Fruit fly (Drosophila melanogaster) whole organism, embryonic: Measurements from ENCODE around the gene Dic61B.

Experiments used
- Abd-B ChIP-seq: fragments of 200-800 bp; sonication (Bioruptor generic); optimal IDR thresholded peaks from 2 replicates; lab custom pipeline; 2018; ENCODE audit warnings: missing biosample characterization, mild to moderate bottlenecking, missing genetic modification characterization, moderate library complexity
- Atf-2 ChIP-seq: fragments of 200-800 bp; sonication (Bioruptor generic); optimal IDR thresholded peaks from 2 replicates; lab custom pipeline; 2016; ENCODE audit warnings: missing biosample characterization, missing genetic modification characterization
- B-H1 ChIP-seq: fragments of 200-800 bp; sonication (Bioruptor generic); IDR thresholded peaks from 3 replicates; pipeline ENCODE4 v1.3.6; 2022; ENCODE audit warnings: missing biosample characterization, missing genetic modification characterization
- BEAF-32 ChIP-seq: fragments of 200-800 bp; sonication (Bioruptor generic); optimal IDR thresholded peaks from 3 replicates; lab custom pipeline; 2017; ENCODE audit warnings: missing biosample characterization, missing genetic modification characterization, mild to moderate bottlenecking, moderate library complexity, missing genetic modification reagents
- BtbVII ChIP-seq: fragments of 200-800 bp; sonication (Bioruptor generic); optimal IDR thresholded peaks from 3 replicates; lab custom pipeline; 2017; ENCODE audit warnings: missing biosample characterization, mild to moderate bottlenecking, missing genetic modification characterization
- CG1024 ChIP-seq: fragments of 200-800 bp; sonication (Bioruptor generic); IDR thresholded peaks from 2 replicates; pipeline ENCODE4 v1.3.6; 2022; ENCODE audit warnings: missing biosample characterization, missing genetic modification characterization
- CG10267 ChIP-seq: fragments of 200-800 bp; sonication (Bioruptor generic); optimal IDR thresholded peaks from 2 replicates; lab custom pipeline; 2018; ENCODE audit warnings: missing biosample characterization, mild to moderate bottlenecking, missing genetic modification characterization, moderate library complexity
- CG11456 ChIP-seq: fragments of 200-800 bp; sonication (Bioruptor generic); IDR thresholded peaks from 3 replicates; pipeline ENCODE4 v1.3.6; 2022; ENCODE audit warnings: missing biosample characterization, missing genetic modification characterization
- CG11695 ChIP-seq: fragments of 200-800 bp; sonication (Bioruptor generic); IDR thresholded peaks from 3 replicates; pipeline ENCODE4 v1.3.6; 2022; ENCODE audit warnings: missing biosample characterization, missing genetic modification characterization
- CG14667 ChIP-seq: fragments of 200-800 bp; sonication (Bioruptor generic); IDR thresholded peaks from 2 replicates; pipeline ENCODE4 v1.3.6; 2022; ENCODE audit warnings: missing biosample characterization, missing genetic modification characterization
- CG14860 ChIP-seq: fragments of 200-800 bp; sonication (Bioruptor generic); IDR thresholded peaks from 3 replicates; pipeline ENCODE4 v1.3.6; 2022; ENCODE audit warnings: missing biosample characterization, missing genetic modification characterization; ENCODE audit not compliant: partially characterized antibody
- CG15269 ChIP-seq: fragments of 200-800 bp; sonication (Bioruptor generic); optimal IDR thresholded peaks from 2 replicates; lab custom pipeline; 2018; ENCODE audit warnings: missing biosample characterization, mild to moderate bottlenecking, missing genetic modification characterization, moderate library complexity
- CG15479 ChIP-seq: fragments of 200-800 bp; sonication (Bioruptor generic); optimal IDR thresholded peaks from 3 replicates; lab custom pipeline; 2019; ENCODE audit warnings: missing biosample characterization, mild to moderate bottlenecking, missing genetic modification characterization, moderate library complexity
- CG17912 ChIP-seq: fragments of 200-800 bp; sonication (Bioruptor generic); optimal IDR thresholded peaks from 2 replicates; lab custom pipeline; 2018; ENCODE audit warnings: missing biosample characterization, mild to moderate bottlenecking, missing genetic modification characterization
- CG1832 ChIP-seq: fragments of 200-800 bp; sonication (Bioruptor generic); optimal IDR thresholded peaks from 2 replicates; lab custom pipeline; 2017; ENCODE audit warnings: missing biosample characterization, mild to moderate bottlenecking, missing genetic modification characterization, inconsistent platforms
- CG30431 ChIP-seq: fragments of 200-800 bp; sonication (Bioruptor generic); optimal IDR thresholded peaks from 2 replicates; lab custom pipeline; 2017; ENCODE audit warnings: missing biosample characterization, missing genetic modification characterization
- CG34422 ChIP-seq: fragments of 200-800 bp; sonication (Bioruptor generic); IDR thresholded peaks from 3 replicates; pipeline ENCODE4 v1.3.6; 2022; ENCODE audit warnings: missing biosample characterization, missing genetic modification characterization
- CG4282 ChIP-seq: fragments of 200-800 bp; sonication (Bioruptor generic); optimal IDR thresholded peaks from 2 replicates; lab custom pipeline; 2016; ENCODE audit warnings: missing biosample characterization, missing genetic modification characterization
- CG4730 ChIP-seq: fragments of 200-800 bp; sonication (Bioruptor generic); IDR thresholded peaks from 2 replicates; pipeline ENCODE4 v1.3.6; 2022; ENCODE audit warnings: missing biosample characterization, missing genetic modification characterization
- CG6654 ChIP-seq: fragments of 200-800 bp; sonication (Bioruptor generic); optimal IDR thresholded peaks from 2 replicates; lab custom pipeline; 2017; ENCODE audit warnings: missing biosample characterization, mild to moderate bottlenecking, missing genetic modification characterization
- CG6689 ChIP-seq: fragments of 200-800 bp; sonication (Bioruptor generic); IDR thresholded peaks from 2 replicates; pipeline ENCODE4 v1.3.6; 2022; ENCODE audit warnings: missing biosample characterization, missing genetic modification characterization
- CG6791 ChIP-seq: fragments of 200-800 bp; sonication (Bioruptor generic); IDR thresholded peaks from 3 replicates; pipeline ENCODE4 v1.3.6; 2022; ENCODE audit warnings: missing biosample characterization, missing genetic modification characterization; ENCODE audit not compliant: partially characterized antibody
- CG7357 ChIP-seq: fragments of 200-800 bp; sonication (Bioruptor generic); IDR thresholded peaks from 3 replicates; pipeline ENCODE4 v1.3.6; 2022; ENCODE audit warnings: missing biosample characterization, missing genetic modification characterization
- Chrac-16 ChIP-seq: fragments of 200-800 bp; sonication (Bioruptor generic); optimal IDR thresholded peaks from 3 replicates; lab custom pipeline; 2016; ENCODE audit warnings: missing biosample characterization, missing genetic modification characterization
- Fer3 ChIP-seq: fragments of 200-800 bp; sonication (Bioruptor generic); optimal IDR thresholded peaks from 2 replicates; lab custom pipeline; 2018; ENCODE audit warnings: missing biosample characterization, mild to moderate bottlenecking, missing genetic modification characterization, moderate library complexity
- Lhr ChIP-seq: fragments of 200-800 bp; sonication (Bioruptor generic); optimal IDR thresholded peaks from 3 replicates; lab custom pipeline; 2017; ENCODE audit warnings: mild to moderate bottlenecking, missing biosample characterization, missing genetic modification reagents, missing genetic modification characterization
- PHDP ChIP-seq: fragments of 200-800 bp; sonication (Bioruptor generic); optimal IDR thresholded peaks from 3 replicates; lab custom pipeline; 2018; ENCODE audit warnings: missing biosample characterization, mild to moderate bottlenecking, missing genetic modification characterization, moderate library complexity
- Sry-β ChIP-seq: fragments of 200-800 bp; sonication (Bioruptor generic); optimal IDR thresholded peaks from 2 replicates; lab custom pipeline; 2018; ENCODE audit warnings: missing biosample characterization, mild to moderate bottlenecking, missing genetic modification characterization, moderate library complexity
- cad ChIP-seq: fragments of >200 bp; optimal IDR thresholded peaks from 2 replicates; lab custom pipeline; 2017; ENCODE audit warnings: missing biosample characterization, missing genetic modification characterization
- cas ChIP-seq: fragments of 200-800 bp; sonication (Bioruptor generic); IDR thresholded peaks from 2 replicates; pipeline ENCODE4 v1.3.6; 2022; ENCODE audit warnings: missing biosample characterization, missing genetic modification characterization
- chn ChIP-seq: fragments of 200-800 bp; sonication (Bioruptor generic); optimal IDR thresholded peaks from 2 replicates; lab custom pipeline; 2016; ENCODE audit warnings: missing biosample characterization, missing genetic modification characterization
- corto ChIP-seq: fragments of 200-800 bp; sonication (Bioruptor generic); optimal IDR thresholded peaks from 2 replicates; lab custom pipeline; 2016; ENCODE audit warnings: missing biosample characterization, mild to moderate bottlenecking, missing genetic modification characterization, moderate library complexity
- dan ChIP-seq: fragments of 200-800 bp; sonication (Bioruptor generic); IDR thresholded peaks from 2 replicates; pipeline ENCODE4 v1.3.6; 2022; ENCODE audit warnings: missing biosample characterization, missing genetic modification characterization
- dmrt11E ChIP-seq: fragments of 200-800 bp; sonication (Bioruptor generic); optimal IDR thresholded peaks from 3 replicates; lab custom pipeline; 2018; ENCODE audit warnings: missing biosample characterization, mild to moderate bottlenecking, missing genetic modification characterization, moderate library complexity
- exex ChIP-seq: fragments of 200-800 bp; sonication (Bioruptor generic); optimal IDR thresholded peaks from 4 replicates; lab custom pipeline; 2018; ENCODE audit warnings: missing biosample characterization, mild to moderate bottlenecking, missing genetic modification characterization, moderate library complexity
- fd3F ChIP-seq: fragments of 200-800 bp; sonication (Bioruptor generic); optimal IDR thresholded peaks from 2 replicates; lab custom pipeline; 2018; ENCODE audit warnings: missing biosample characterization, mild to moderate bottlenecking, missing genetic modification characterization, moderate library complexity
- hkb ChIP-seq, 2 experiments: fragments of 200-800 bp in 1 of 2; fragments of >200 bp in 1 of 2; sonication (Bioruptor generic) in 1 of 2; IDR thresholded peaks in 1 of 2; optimal IDR thresholded peaks in 1 of 2; 2 replicates each; pipeline versions ENCODE4 v1.3.6 to Lab custom; 2017 to 2022; ENCODE audit warnings: missing biosample characterization in 1 of 2, missing genetic modification characterization in 1 of 2
- jumu ChIP-seq: fragments of 200-800 bp; sonication (Bioruptor generic); optimal IDR thresholded peaks from 3 replicates; lab custom pipeline; 2016; ENCODE audit warnings: missing biosample characterization, missing genetic modification characterization
- lmd ChIP-seq: fragments of 200-800 bp; sonication (Bioruptor generic); IDR thresholded peaks from 2 replicates; pipeline ENCODE4 v1.3.6; 2022; ENCODE audit warnings: missing biosample characterization, missing genetic modification characterization
- mld ChIP-seq: fragments of 200-800 bp; sonication (Bioruptor generic); IDR thresholded peaks from 3 replicates; pipeline ENCODE4 v1.3.6; 2022; ENCODE audit warnings: missing biosample characterization, missing genetic modification characterization; ENCODE audit not compliant: partially characterized antibody
- peb ChIP-seq: fragments of 200-800 bp; sonication (Bioruptor generic); IDR thresholded peaks from 2 replicates; pipeline ENCODE4 v1.3.6; 2022; ENCODE audit warnings: missing biosample characterization, missing genetic modification characterization
- phol ChIP-seq: fragments of 200-800 bp; sonication (Bioruptor generic); optimal IDR thresholded peaks from 3 replicates; lab custom pipeline; 2018; ENCODE audit warnings: missing biosample characterization, mild to moderate bottlenecking, missing genetic modification characterization, moderate library complexity
- seq ChIP-seq: fragments of 200-800 bp; sonication (Bioruptor generic); IDR thresholded peaks from 2 replicates; pipeline ENCODE4 v1.3.6; 2022; ENCODE audit warnings: missing biosample characterization, missing genetic modification characterization
- slou ChIP-seq: fragments of 200-800 bp; sonication (Bioruptor generic); optimal IDR thresholded peaks from 3 replicates; lab custom pipeline; 2016; ENCODE audit warnings: missing biosample characterization, missing genetic modification characterization
- sqz ChIP-seq: fragments of 200-800 bp; sonication (Bioruptor generic); optimal IDR thresholded peaks from 3 replicates; lab custom pipeline; 2018; ENCODE audit warnings: missing biosample characterization, mild to moderate bottlenecking, missing genetic modification characterization
- tgo ChIP-seq: fragments of 200-800 bp; sonication (Bioruptor generic); IDR thresholded peaks from 3 replicates; pipeline ENCODE4 v1.3.6; 2022; ENCODE audit warnings: missing biosample characterization, missing genetic modification characterization
- unc-4 ChIP-seq: fragments of 200-800 bp; sonication (Bioruptor generic); IDR thresholded peaks from 2 replicates; pipeline ENCODE4 v1.3.6; 2022; ENCODE audit warnings: missing biosample characterization, missing genetic modification characterization; ENCODE audit not compliant: partially characterized antibody
- usp ChIP-seq: fragments of >200 bp; optimal IDR thresholded peaks from 2 replicates; lab custom pipeline; 2017; ENCODE audit warnings: missing biosample characterization, missing genetic modification characterization

Gene Dic61B

DNA sequence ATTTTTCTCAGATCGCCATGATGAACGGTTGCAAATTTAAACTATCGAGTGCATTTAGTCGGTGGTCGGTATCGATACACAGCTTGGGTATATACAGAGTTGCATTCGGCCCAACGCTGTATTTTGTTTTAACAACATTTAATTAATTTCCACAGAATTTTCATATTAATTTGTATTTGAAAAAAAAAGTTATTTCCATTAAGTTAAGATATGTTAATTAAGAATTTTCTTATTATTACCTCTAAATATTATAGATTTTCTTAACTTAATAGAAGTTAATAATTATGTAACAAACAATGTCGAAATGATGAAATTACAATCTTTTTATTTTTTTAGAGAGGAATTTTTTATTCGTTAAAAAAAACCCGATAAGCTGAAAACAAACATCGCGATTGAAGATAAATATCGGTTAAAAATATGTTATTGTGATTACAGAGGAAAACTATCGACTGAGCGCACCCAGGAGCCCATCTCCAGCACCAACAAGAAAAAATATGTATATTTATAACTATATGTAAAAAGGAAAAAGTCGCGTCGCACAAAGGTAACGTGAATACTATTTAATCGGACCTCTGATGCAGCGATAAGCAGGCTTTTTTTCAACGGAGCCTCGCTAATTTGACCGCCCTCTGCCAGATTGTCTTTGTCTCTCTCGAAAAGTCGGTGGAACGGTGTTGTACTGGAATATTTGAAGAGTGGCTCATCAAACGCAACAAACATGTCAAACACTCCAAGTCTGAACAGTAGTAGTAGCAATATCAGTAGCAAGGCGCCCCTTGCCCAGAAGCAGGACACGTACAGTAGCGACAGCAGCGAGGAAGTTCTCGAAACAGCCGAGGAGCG lies 47.6 kb upstream of the Dic61B start, which contains the start of the genes rno and mri (continued):
- TF ChIP-seq CG6791 (GFP tag; lab: Robert Waterston, UW) (peak; percentile 92), CG11695 (GFP tag; lab: Robert Waterston, UW) (peak; percentile 71), CG34422 (peak; percentile 58; the same call in 1 of the 3 replicates), CG6654 (GFP tag; lab: Kevin White, UChicago) (no peak), BtbVII (GFP tag; lab: Kevin White, UChicago) (peak; percentile 3), PHDP (tag; lab: Kevin White, UChicago) (peak; percentile 67), CG17912 (GFP tag; lab: Kevin White, UChicago) (no peak), exex (tag; lab: Kevin White, UChicago) (no peak), CG15479 (GFP tag; lab: Kevin White, UChicago) (no peak), CG11456 (GFP tag; lab: Robert Waterston, UW) (peak; percentile 79), Lhr (GFP tag; lab: Kevin White, UChicago) (peak; percentile 66), usp (no peak), dmrt11E (tag; lab: Kevin White, UChicago) (peak; percentile 76), CG10267 (tag; lab: Kevin White, UChicago) (peak; percentile 76), chn (GFP tag; lab: Kevin White, UChicago) (no peak), CG1024 (GFP tag; lab: Robert Waterston, UW) (no peak), BEAF-32 (GFP tag; lab: Kevin White, UChicago) (peak; percentile 89), CG15269 (tag; lab: Kevin White, UChicago) (peak; percentile 79), lmd (peak; percentile 62), CG4730 (GFP tag; lab: Robert Waterston, UW) (peak; percentile 72), seq (GFP tag; lab: Robert Waterston, UW) (no peak), corto (no peak), B-H1 (GFP tag; lab: Robert Waterston, UW) (peak; percentile 65; the same call in 2 of the 3 replicates), sqz (GFP tag; lab: Kevin White, UChicago) (peak; percentile 13), CG30431 (GFP tag; lab: Kevin White, UChicago) (peak; percentile 45), dan (no peak), CG6689 (GFP tag; lab: Robert Waterston, UW) (peak; percentile 88), slou (GFP tag; lab: Kevin White, UChicago) (no peak), CG14667 (GFP tag; lab: Robert Waterston, UW) (peak; percentile 57), Atf-2 (GFP tag; lab: Kevin White, UChicago) (no peak), fd3F (peak; percentile 64), unc-4 (GFP tag; lab: Robert Waterston, UW) (peak; percentile 87), cas (no peak), mld (GFP tag; lab: Robert Waterston, UW) (peak; percentile 80), hkb (optimal IDR thresholded peaks at IDR 0.05; lab: Kevin White, UChicago) (no peak), hkb (GFP tag; IDR thresholded peaks at IDR 0.05; lab: Robert Waterston, UW) (peak; percentile 66), cad (GFP tag; lab: Kevin White, UChicago) (no peak), Fer3 (tag; lab: Kevin White, UChicago) (peak; percentile 75), jumu (GFP tag; lab: Kevin White, UChicago) (no peak), phol (tag; lab: Kevin White, UChicago) (peak; percentile 99), CG7357 (GFP tag; lab: Robert Waterston, UW) (no peak), Chrac-16 (GFP tag; lab: Kevin White, UChicago) (peak; percentile 67), CG14860 (GFP tag; lab: Robert Waterston, UW) (peak; percentile 93), CG4282 (no peak), tgo (GFP tag; lab: Robert Waterston, UW) (peak; percentile 77), peb (GFP tag; lab: Robert Waterston, UW) (peak; percentile 66; the same call in 1 of the 2 replicates), Abd-B (GFP tag; lab: Kevin White, UChicago) (peak; percentile 65), CG1832 (GFP tag; lab: Kevin White, UChicago) (no peak), Sry-β (GFP tag; lab: Kevin White, UChicago) (no peak)
